Worm (Caenorhabditis elegans) whole organism, L3 larva: ENCODE measurements around the gene chhy-1.

ENCODE experiments used
- R02D3.7 ChIP-seq: fragments of 150-350 bp; optimal IDR thresholded peaks from 2 replicates; lab custom pipeline; 2014; ENCODE audit warnings: missing biosample characterization, missing genetic modification characterization
- ama-1 ChIP-seq: fragments of 150-350 bp; optimal IDR thresholded peaks from 2 replicates; lab custom pipeline; 2018
- ceh-16 ChIP-seq: sonication (generic microtip); optimal IDR thresholded peaks from 2 replicates; lab custom pipeline; 2017; ENCODE audit warnings: missing biosample characterization, missing genetic modification characterization
- ceh-28 ChIP-seq: fragments of 150-350 bp; optimal IDR thresholded peaks from 2 replicates; lab custom pipeline; 2014; ENCODE audit warnings: missing biosample characterization, missing genetic modification reagents, missing genetic modification characterization
- ceh-82 ChIP-seq: fragments of 150-350 bp; optimal IDR thresholded peaks from 2 replicates; lab custom pipeline; 2014; ENCODE audit warnings: missing biosample characterization, missing genetic modification characterization
- ceh-9 ChIP-seq: sonication (generic microtip); optimal IDR thresholded peaks from 2 replicates; lab custom pipeline; 2018; ENCODE audit warnings: missing biosample characterization, missing genetic modification characterization
- egl-27 ChIP-seq: sonication (generic microtip); optimal IDR thresholded peaks from 4 replicates; lab custom pipeline; 2017; ENCODE audit warnings: missing biosample characterization, missing genetic modification reagents, missing genetic modification characterization
- egl-5 ChIP-seq: fragments of 150-350 bp; optimal IDR thresholded peaks from 2 replicates; lab custom pipeline; 2017; ENCODE audit warnings: missing biosample characterization, missing genetic modification reagents, missing genetic modification characterization, inconsistent platforms
- elt-1 ChIP-seq: fragments of 150-350 bp; optimal IDR thresholded peaks from 2 replicates; lab custom pipeline; 2014; ENCODE audit warnings: missing biosample characterization, missing genetic modification characterization
- elt-2 ChIP-seq: sonication (generic microtip); optimal IDR thresholded peaks from 2 replicates; lab custom pipeline; 2016; ENCODE audit warnings: missing genetic modification reagents, mild to moderate bottlenecking, missing genetic modification characterization, missing compliant biosample characterization
- elt-3 ChIP-seq, 3 experiments: fragments of 150-350 bp in 1 of 3; sonication (generic microtip) in 2 of 3; optimal IDR thresholded peaks; 2 replicates in 2 of 3; 4 replicates in 1 of 3; lab custom pipeline; 2014 to 2017; ENCODE audit warnings: missing biosample characterization in 3 of 3, missing genetic modification characterization in 3 of 3
- eor-1 ChIP-seq, 2 experiments: fragments of 150-350 bp; optimal IDR thresholded peaks; 2 replicates each; lab custom pipeline; 2014 to 2018; ENCODE audit warnings: missing biosample characterization in 2 of 2, missing genetic modification characterization in 2 of 2
- fkh-10 ChIP-seq: sonication (generic microtip); optimal IDR thresholded peaks from 2 replicates; lab custom pipeline; 2017; ENCODE audit warnings: missing biosample characterization, missing genetic modification reagents, missing genetic modification characterization
- fkh-2 ChIP-seq: fragments of 150-350 bp; optimal IDR thresholded peaks from 2 replicates; lab custom pipeline; 2014; ENCODE audit warnings: missing biosample characterization, missing genetic modification reagents, missing genetic modification characterization
- fos-1 ChIP-seq: fragments of 150-350 bp; optimal IDR thresholded peaks from 2 replicates; lab custom pipeline; 2014; ENCODE audit warnings: missing biosample characterization, missing genetic modification characterization
- jun-1 ChIP-seq: fragments of 150-350 bp; optimal IDR thresholded peaks from 2 replicates; lab custom pipeline; 2014; ENCODE audit warnings: missing biosample characterization, missing genetic modification reagents, missing genetic modification characterization
- lin-15B ChIP-seq: fragments of 150-350 bp; optimal IDR thresholded peaks from 2 replicates; lab custom pipeline; 2014; ENCODE audit warnings: missing biosample characterization, missing genetic modification characterization
- lin-39 ChIP-seq: fragments of 150-350 bp; optimal IDR thresholded peaks from 2 replicates; lab custom pipeline; 2018; ENCODE audit warnings: missing biosample characterization, missing genetic modification reagents, missing genetic modification characterization
- lsy-12 ChIP-seq: sonication (generic microtip); optimal IDR thresholded peaks from 2 replicates; lab custom pipeline; 2016; ENCODE audit warnings: mild to moderate bottlenecking, missing genetic modification characterization, missing compliant biosample characterization
- mdl-1 ChIP-seq: fragments of 150-350 bp; optimal IDR thresholded peaks from 2 replicates; lab custom pipeline; 2014; ENCODE audit warnings: missing biosample characterization, missing genetic modification characterization
- nfya-1 ChIP-seq: sonication (generic microtip); optimal IDR thresholded peaks from 2 replicates; lab custom pipeline; 2017; ENCODE audit warnings: missing genetic modification characterization, mild to moderate bottlenecking, missing compliant biosample characterization, antibody characterized with exemption, moderate library complexity; ENCODE audit not compliant: insufficient read depth
- nhr-11 ChIP-seq: fragments of 150-350 bp; optimal IDR thresholded peaks from 2 replicates; lab custom pipeline; 2014; ENCODE audit warnings: missing biosample characterization, missing genetic modification characterization
- nhr-23 ChIP-seq: fragments of 150-350 bp; optimal IDR thresholded peaks from 2 replicates; lab custom pipeline; 2014; ENCODE audit warnings: missing biosample characterization, missing genetic modification reagents, missing genetic modification characterization
- nhr-237 ChIP-seq: fragments of 150-350 bp; optimal IDR thresholded peaks from 2 replicates; lab custom pipeline; 2014; ENCODE audit warnings: missing biosample characterization, missing genetic modification characterization
- nhr-67 ChIP-seq: fragments of 150-350 bp; optimal IDR thresholded peaks from 2 replicates; lab custom pipeline; 2014; ENCODE audit warnings: missing biosample characterization, missing genetic modification characterization
- nhr-76 ChIP-seq: fragments of 150-350 bp; sonication (generic microtip); optimal IDR thresholded peaks from 5 replicates; lab custom pipeline; 2014; ENCODE audit warnings: missing biosample characterization, missing genetic modification characterization
- nhr-77 ChIP-seq: fragments of 150-350 bp; optimal IDR thresholded peaks from 2 replicates; lab custom pipeline; 2014; ENCODE audit warnings: missing biosample characterization, missing genetic modification characterization
- pha-4 ChIP-seq: fragments of 150-350 bp; optimal IDR thresholded peaks from 2 replicates; lab custom pipeline; 2014; ENCODE audit warnings: missing biosample characterization, missing genetic modification reagents, missing genetic modification characterization
- pqm-1 ChIP-seq: fragments of 150-350 bp; optimal IDR thresholded peaks from 2 replicates; lab custom pipeline; 2017; ENCODE audit warnings: missing biosample characterization, missing genetic modification characterization, inconsistent platforms
- sea-2 ChIP-seq: fragments of 150-350 bp; sonication (generic microtip); optimal IDR thresholded peaks from 4 replicates; lab custom pipeline; 2014; ENCODE audit warnings: missing biosample characterization, missing genetic modification reagents, missing genetic modification characterization
- skn-1 ChIP-seq: fragments of 150-350 bp; optimal IDR thresholded peaks from 2 replicates; lab custom pipeline; 2014; ENCODE audit warnings: missing biosample characterization, missing genetic modification characterization
- unc-39 ChIP-seq: sonication (generic microtip); optimal IDR thresholded peaks from 4 replicates; lab custom pipeline; 2017; ENCODE audit warnings: missing biosample characterization, missing genetic modification characterization
- unc-62 ChIP-seq: fragments of 150-350 bp; sonication (generic microtip); optimal IDR thresholded peaks from 4 replicates; lab custom pipeline; 2014; ENCODE audit warnings: missing biosample characterization, missing genetic modification reagents, missing genetic modification characterization
- ztf-11 ChIP-seq: fragments of 150-350 bp; optimal IDR thresholded peaks from 2 replicates; lab custom pipeline; 2014; ENCODE audit warnings: missing biosample characterization, missing genetic modification characterization
- ztf-4 ChIP-seq: fragments of 150-350 bp; optimal IDR thresholded peaks from 2 replicates; lab custom pipeline; 2014; ENCODE audit warnings: missing biosample characterization, missing genetic modification characterization

Gene chhy-1

ce11 chrII:8581700-8582099 lies 35.7 kb downstream of the chhy-1 start, which contains the start of gene arl-1:
arl-1 (plus strand) TSS chrII:8582000.
- TF ChIP-seq lin-39 (tag; lab: Kevin White, UChicago), result no peak

ce11 chrII:8577509-8578099 lies 39.8 kb downstream of the chhy-1 start, which contains the start of gene F54C9.9:
F54C9.9 (plus strand) TSS chrII:8578049.
- TF ChIP-seq nhr-67 (tag; lab: Kevin White, UChicago) (peak; percentile 35), lin-15B (peak; percentile 42), unc-62 (GFP tag; lab: Kevin White, UChicago) (no peak), nfya-1 (tag; lab: Kevin White, UChicago) (peak; percentile 21), pha-4 (peak; percentile 71), fos-1 (tag; lab: Kevin White, UChicago) (no peak), ceh-16 (tag; lab: Kevin White, UChicago) (no peak), nhr-11 (tag; lab: Kevin White, UChicago) (no peak), elt-3 (tag; optimal IDR thresholded peaks at IDR 0.05; lab: Kevin White, UChicago) (no peak)

ce11 chrII:8575184-8575583 lies 42.2 kb downstream of the chhy-1 start, which contains the start of gene puf-5:
puf-5 (plus strand) TSS chrII:8575541.
- TF ChIP-seq fkh-10 (GFP tag; lab: Kevin White, UChicago), result no peak
- TF ChIP-seq unc-62 (GFP tag; lab: Kevin White, UChicago), result no peak
- TF ChIP-seq nhr-76 (tag; lab: Kevin White, UChicago), result no peak
- TF ChIP-seq elt-1 (tag; lab: Kevin White, UChicago), result no peak
- TF ChIP-seq, all 47 proteins: peak for 0

ce11 chrII:8573044-8573443 lies 44.4 kb downstream of the chhy-1 start, which contains the start of gene F54C9.7:
F54C9.7 (plus strand) TSS chrII:8573344.
- TF ChIP-seq fkh-10 (GFP tag; lab: Kevin White, UChicago) (no peak), elt-2 (tag; lab: Kevin White, UChicago) (no peak), nhr-23 (tag; lab: Kevin White, UChicago) (no peak)

ce11 chrII:8570977-8571376 lies 46.4 kb downstream of the chhy-1 start, which contains the start of gene bcs-1:
bcs-1 (plus strand) TSS chrII:8571085.
- TF ChIP-seq fos-1 (tag; lab: Kevin White, UChicago) (no peak), fkh-10 (GFP tag; lab: Kevin White, UChicago) (no peak), eor-1 (tag; optimal IDR thresholded peaks at IDR 0.05; lab: Kevin White, UChicago) (no peak), nhr-23 (tag; lab: Kevin White, UChicago) (no peak), egl-5 (tag; lab: Kevin White, UChicago) (no peak), elt-2 (tag; lab: Kevin White, UChicago) (no peak), R02D3.7 (tag; lab: Kevin White, UChicago) (no peak), ceh-82 (tag; lab: Kevin White, UChicago) (no peak), pha-4 (no peak), elt-1 (tag; lab: Kevin White, UChicago) (no peak)

- TF ChIP-seq egl-5 (tag; lab: Kevin White, UChicago), result peak; percentile 87
- no peak for TF ChIP-seq fkh-2 (tag; lab: Kevin White, UChicago)
- no peak for TF ChIP-seq nhr-237 (tag; lab: Kevin White, UChicago)
- TF ChIP-seq nhr-23 (tag; lab: Kevin White, UChicago), result peak; percentile 96
- TF ChIP-seq ceh-9 (tag; lab: Kevin White, UChicago), result no peak
- TF ChIP-seq ztf-4, result peak; percentile 2
- TF ChIP-seq elt-3 (tag; optimal IDR thresholded peaks at IDR 0.05; lab: Kevin White, UChicago), result no peak
- no peak for TF ChIP-seq ztf-11
- TF ChIP-seq ceh-82 (tag; lab: Kevin White, UChicago), result no peak
- TF ChIP-seq nhr-11 (tag; lab: Kevin White, UChicago), result peak; percentile 73
- peak; percentile 99 for TF ChIP-seq pha-4
- peak; percentile 77 for TF ChIP-seq lsy-12 (tag; lab: Kevin White, UChicago)
- peak; percentile 64 for TF ChIP-seq ceh-28 (tag; lab: Kevin White, UChicago)
- peak; percentile 23 for TF ChIP-seq elt-1 (tag; lab: Kevin White, UChicago)
- no peak for TF ChIP-seq egl-27
- TF ChIP-seq mdl-1, result no peak
- TF ChIP-seq pqm-1, result peak; percentile 51
- TF ChIP-seq eor-1 (tag; optimal IDR thresholded peaks at IDR 0.05; lab: Kevin White, UChicago), result no peak
- no peak for TF ChIP-seq nhr-67 (tag; lab: Kevin White, UChicago)
- TF ChIP-seq lin-15B, result peak; percentile 97
- no peak for TF ChIP-seq nhr-76 (tag; lab: Kevin White, UChicago)
- no peak for TF ChIP-seq nhr-77
- TF ChIP-seq fkh-10 (GFP tag; lab: Kevin White, UChicago), result peak; percentile 83
- no peak for TF ChIP-seq sea-2 (GFP tag; lab: Kevin White, UChicago)
- peak; percentile 78 for TF ChIP-seq skn-1
- no peak for TF ChIP-seq unc-39 (tag; lab: Kevin White, UChicago)
- TF ChIP-seq jun-1 (tag; lab: Kevin White, UChicago), result peak; percentile 66
- TF ChIP-seq ama-1 (lab: Kevin White, UChicago), result peak; percentile 7
- TF ChIP-seq ceh-16 (tag; lab: Kevin White, UChicago), result no peak
- TF ChIP-seq unc-62 (GFP tag; lab: Kevin White, UChicago), result peak; percentile 28
Observed at ce11 chrII:8569038-8569977, 48.1 kb downstream of the chhy-1 start, which contains the start of the genes col-38 and rpl-5. col-38 (minus strand) TSS chrII:8569088. rpl-5 (plus strand) TSS chrII:8569927.
